Fruit fly (Drosophila melanogaster) whole organism, adult: ENCODE results near the gene CG15382.

Source experiments
- CG11617 ChIP-seq: fragments of 200-800 bp; sonication (Bioruptor generic); optimal IDR thresholded peaks from 2 replicates; lab custom pipeline; 2017; ENCODE audit warnings: mild to moderate bottlenecking, missing biosample characterization, missing genetic modification reagents, missing genetic modification characterization
- CG12768 ChIP-seq: fragments of 200-800 bp; sonication (Bioruptor generic); optimal IDR thresholded peaks from 2 replicates; lab custom pipeline; 2017; ENCODE audit warnings: missing biosample characterization, missing genetic modification characterization, mild to moderate bottlenecking, moderate library complexity, missing genetic modification reagents
- CG14711 ChIP-seq: fragments of 200-800 bp; sonication (Bioruptor generic); optimal IDR thresholded peaks from 2 replicates; lab custom pipeline; 2018; ENCODE audit warnings: missing biosample characterization, mild to moderate bottlenecking, missing genetic modification characterization, moderate library complexity
- CG1620 ChIP-seq: fragments of 200-800 bp; sonication (Bioruptor generic); optimal IDR thresholded peaks from 2 replicates; lab custom pipeline; 2016; ENCODE audit warnings: missing biosample characterization, missing genetic modification characterization
- CG33017 ChIP-seq: fragments of 200-800 bp; sonication (Bioruptor generic); optimal IDR thresholded peaks from 2 replicates; lab custom pipeline; 2018; ENCODE audit warnings: missing biosample characterization, mild to moderate bottlenecking, missing genetic modification characterization, moderate library complexity
- CG5204 ChIP-seq: fragments of 200-800 bp; sonication (Bioruptor generic); optimal IDR thresholded peaks from 2 replicates; lab custom pipeline; 2016; ENCODE audit warnings: missing biosample characterization, missing genetic modification characterization
- CG7045 ChIP-seq: fragments of 200-800 bp; sonication (Bioruptor generic); optimal IDR thresholded peaks from 2 replicates; lab custom pipeline; 2017; ENCODE audit warnings: missing biosample characterization, mild to moderate bottlenecking, missing genetic modification characterization
- CG7101 ChIP-seq: fragments of 200-800 bp; sonication (Bioruptor generic); optimal IDR thresholded peaks from 2 replicates; lab custom pipeline; 2018; ENCODE audit warnings: missing biosample characterization, mild to moderate bottlenecking, missing genetic modification characterization, moderate library complexity
- Clk ChIP-seq: fragments of 200-800 bp; sonication (Bioruptor generic); optimal IDR thresholded peaks from 2 replicates; lab custom pipeline; 2017; ENCODE audit warnings: missing biosample characterization, missing genetic modification characterization
- Crg-1 ChIP-seq: fragments of 200-800 bp; sonication (Bioruptor generic); optimal IDR thresholded peaks from 2 replicates; lab custom pipeline; 2016; ENCODE audit warnings: missing biosample characterization, missing genetic modification characterization
- Hr96 ChIP-seq: fragments of 200-800 bp; sonication (Bioruptor generic); optimal IDR thresholded peaks from 2 replicates; lab custom pipeline; 2016; ENCODE audit warnings: missing biosample characterization, missing genetic modification characterization
- Mnt ChIP-seq: fragments of 200-800 bp; sonication (Bioruptor generic); optimal IDR thresholded peaks from 2 replicates; lab custom pipeline; 2016; ENCODE audit warnings: missing biosample characterization, mild to moderate bottlenecking, missing genetic modification characterization
- bab1 ChIP-seq: fragments of 200-800 bp; sonication (Bioruptor generic); optimal IDR thresholded peaks from 3 replicates; lab custom pipeline; 2019; ENCODE audit warnings: missing biosample characterization, mild to moderate bottlenecking, missing genetic modification characterization, moderate library complexity
- cic ChIP-seq: fragments of 200-800 bp; sonication (Bioruptor generic); optimal IDR thresholded peaks from 2 replicates; lab custom pipeline; 2017; ENCODE audit warnings: missing biosample characterization, mild to moderate bottlenecking, missing genetic modification characterization, moderate library complexity
- cnc ChIP-seq, 2 experiments: fragments of >200 bp; optimal IDR thresholded peaks; 2 replicates each; lab custom pipeline; 2017
- kay ChIP-seq: fragments of 200-800 bp; sonication (Bioruptor generic); peaks from one replicate; lab custom pipeline; 2016; ENCODE audit warnings: missing biosample characterization, missing genetic modification characterization, borderline replicate concordance
- ovo ChIP-seq: fragments of 200-800 bp; sonication (Bioruptor generic); optimal IDR thresholded peaks from 2 replicates; lab custom pipeline; 2016; ENCODE audit warnings: missing biosample characterization, missing genetic modification characterization
- pad ChIP-seq: fragments of 200-800 bp; sonication (Bioruptor generic); optimal IDR thresholded peaks from 3 replicates; lab custom pipeline; 2017; ENCODE audit warnings: missing biosample characterization, missing genetic modification characterization, mild to moderate bottlenecking, moderate library complexity, missing genetic modification reagents
- tj ChIP-seq: fragments of 200-800 bp; sonication (Bioruptor generic); optimal IDR thresholded peaks from 3 replicates; lab custom pipeline; 2017; ENCODE audit warnings: missing biosample characterization, mild to moderate bottlenecking, missing genetic modification characterization, moderate library complexity
- toe ChIP-seq: fragments of 200-800 bp; sonication (Bioruptor generic); optimal IDR thresholded peaks from 2 replicates; lab custom pipeline; 2016; ENCODE audit warnings: missing biosample characterization, missing genetic modification characterization

Gene CG15382

dm6 chr2L:2172460-2173121, 17.0 kb downstream of the CG15382 start:
- no peak for TF ChIP-seq CG14711 (tag; lab: Kevin White, UChicago)
- TF ChIP-seq tj (GFP tag; lab: Kevin White, UChicago), result no peak
- TF ChIP-seq kay (GFP tag; lab: Kevin White, UChicago), result no peak
- no peak for TF ChIP-seq CG33017
- no peak for TF ChIP-seq CG11617 (GFP tag; lab: Kevin White, UChicago)
- peak; percentile 9 for TF ChIP-seq ovo (GFP tag; lab: Kevin White, UChicago)

- TF ChIP-seq CG11617 (GFP tag; lab: Kevin White, UChicago), result no peak
Observed at dm6 chr2L:2173191-2173590, 17.6 kb downstream of the CG15382 start.

- TF ChIP-seq cic (GFP tag; lab: Kevin White, UChicago), result no peak
- no peak for TF ChIP-seq cnc (optimal IDR thresholded peaks at IDR 0.05; lab: Kevin White, UChicago)
- TF ChIP-seq tj (GFP tag; lab: Kevin White, UChicago), result no peak
- TF ChIP-seq CG12768 (GFP tag; lab: Kevin White, UChicago), result no peak
- no peak for TF ChIP-seq CG5204 (GFP tag; lab: Kevin White, UChicago)
- no peak for TF ChIP-seq Crg-1
- TF ChIP-seq toe (GFP tag; lab: Kevin White, UChicago), result no peak
- no peak for TF ChIP-seq ovo (GFP tag; lab: Kevin White, UChicago)
- no peak for TF ChIP-seq CG7045 (GFP tag; lab: Kevin White, UChicago)
- no peak for TF ChIP-seq CG7101 (tag; lab: Kevin White, UChicago)
- no peak for TF ChIP-seq CG11617 (GFP tag; lab: Kevin White, UChicago)
- no peak for TF ChIP-seq pad
- no peak for TF ChIP-seq bab1 (GFP tag; lab: Kevin White, UChicago)
Observed at dm6 chr2L:2173604-2174003, 18.1 kb downstream of the CG15382 start.

dm6 chr2L:2175090-2175830, 19.7 kb downstream of the CG15382 start:
- TF ChIP-seq cnc (optimal IDR thresholded peaks at IDR 0.05; lab: Kevin White, UChicago), result no peak
- TF ChIP-seq CG14711 (tag; lab: Kevin White, UChicago), result peak; percentile 11
- TF ChIP-seq toe (GFP tag; lab: Kevin White, UChicago), result no peak
- no peak for TF ChIP-seq CG7101 (tag; lab: Kevin White, UChicago)
- no peak for TF ChIP-seq Clk (GFP tag; lab: Kevin White, UChicago)
- no peak for TF ChIP-seq Crg-1
- TF ChIP-seq CG7045 (GFP tag; lab: Kevin White, UChicago), result no peak
- TF ChIP-seq CG1620 (GFP tag; lab: Kevin White, UChicago), result no peak
- peak; percentile 97 for TF ChIP-seq kay (GFP tag; lab: Kevin White, UChicago)
- no peak for TF ChIP-seq bab1 (GFP tag; lab: Kevin White, UChicago)
- peak; percentile 30 for TF ChIP-seq ovo (GFP tag; lab: Kevin White, UChicago)
- no peak for TF ChIP-seq Hr96 (GFP tag; lab: Kevin White, UChicago)
- peak; percentile 89 for TF ChIP-seq Mnt (GFP tag; lab: Kevin White, UChicago)
- TF ChIP-seq CG11617 (GFP tag; lab: Kevin White, UChicago), result no peak
- peak; percentile 46 for TF ChIP-seq CG33017
- TF ChIP-seq tj (GFP tag; lab: Kevin White, UChicago), result peak; percentile 99
- no peak for TF ChIP-seq CG5204 (GFP tag; lab: Kevin White, UChicago)
- TF ChIP-seq cic (GFP tag; lab: Kevin White, UChicago), result peak; percentile 62
- peak; percentile 17 for TF ChIP-seq CG12768 (GFP tag; lab: Kevin White, UChicago)
- peak; percentile 55 for TF ChIP-seq pad

DNA sequence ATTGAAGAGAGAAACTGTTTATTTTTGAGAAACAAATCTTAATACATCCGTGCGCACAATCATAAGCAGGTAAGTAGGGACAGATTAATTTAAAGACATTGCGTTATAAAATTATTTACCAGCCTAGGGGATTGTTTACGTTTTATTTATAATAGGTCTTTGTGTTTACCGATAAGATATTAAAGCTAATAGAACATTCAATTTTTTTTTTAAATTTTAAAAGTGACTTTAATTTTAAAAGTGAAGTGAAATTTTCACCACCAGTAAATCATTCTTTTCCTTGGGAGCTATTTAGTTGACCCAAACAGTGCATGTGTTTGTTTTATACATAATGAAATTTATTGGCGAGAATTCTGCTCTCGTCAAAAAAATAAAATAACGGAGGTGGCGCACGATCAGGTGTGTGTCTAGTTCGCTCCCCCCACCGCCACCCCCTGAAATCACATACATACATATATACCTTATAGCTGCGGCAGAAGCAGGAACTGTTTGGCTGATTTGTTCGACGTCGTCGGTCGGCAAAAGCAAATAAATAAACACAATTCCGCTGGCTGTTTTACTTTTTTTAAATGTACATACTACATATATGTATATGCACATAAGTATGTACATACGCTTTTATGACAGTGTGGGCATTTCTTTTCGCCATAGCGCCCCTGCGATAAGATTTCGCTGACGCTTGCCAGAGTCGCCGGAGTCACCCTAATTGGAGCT, 20.5 kb downstream of the CG15382 start:
- peak; percentile 74 for TF ChIP-seq Hr96 (GFP tag; lab: Kevin White, UChicago)
- TF ChIP-seq ovo (GFP tag; lab: Kevin White, UChicago), result peak; percentile 58
- TF ChIP-seq pad, result peak; percentile 21
- TF ChIP-seq CG7045 (GFP tag; lab: Kevin White, UChicago), result peak; percentile 61
- peak; percentile 27 for TF ChIP-seq kay (GFP tag; lab: Kevin White, UChicago)
- peak; percentile 57 for TF ChIP-seq CG12768 (GFP tag; lab: Kevin White, UChicago)
- peak; percentile 83 for TF ChIP-seq CG7101 (tag; lab: Kevin White, UChicago)
- TF ChIP-seq CG33017, result peak; percentile 88
- TF ChIP-seq bab1 (GFP tag; lab: Kevin White, UChicago), result peak; percentile 74
- no peak for TF ChIP-seq cnc (optimal IDR thresholded peaks at IDR 0.05; lab: Kevin White, UChicago)
- TF ChIP-seq CG14711 (tag; lab: Kevin White, UChicago), result peak; percentile 72
- peak; percentile 42 for TF ChIP-seq toe (GFP tag; lab: Kevin White, UChicago)
- TF ChIP-seq CG1620 (GFP tag; lab: Kevin White, UChicago), result no peak
- peak; percentile 68 for TF ChIP-seq CG5204 (GFP tag; lab: Kevin White, UChicago)
- peak; percentile 98 for TF ChIP-seq tj (GFP tag; lab: Kevin White, UChicago)
- no peak for TF ChIP-seq Clk (GFP tag; lab: Kevin White, UChicago)
- TF ChIP-seq CG11617 (GFP tag; lab: Kevin White, UChicago), result peak; percentile 68
- peak; percentile 19 for TF ChIP-seq Mnt (GFP tag; lab: Kevin White, UChicago)
- no peak for TF ChIP-seq Crg-1
- peak; percentile 21 for TF ChIP-seq cic (GFP tag; lab: Kevin White, UChicago)
